Worm (Caenorhabditis elegans) whole organism, young adult: ENCODE data around the gene spat-3.

Source experiments
- C17E4.6 ChIP-seq: fragments of 200-800 bp; sonication (Bioruptor generic); IDR thresholded peaks from 2 replicates; pipeline ENCODE4 v1.3.6; 2022; ENCODE audit warnings: missing genetic modification reagents, missing genetic modification characterization, missing compliant biosample characterization
- F49E8.2 ChIP-seq: sonication (generic microtip); optimal IDR thresholded peaks from 3 replicates; lab custom pipeline; 2017; ENCODE audit warnings: missing genetic modification characterization, mild to moderate bottlenecking, missing compliant biosample characterization, antibody characterized with exemption, moderate library complexity; ENCODE audit not compliant: insufficient read depth
- Y53G8AR.9 ChIP-seq: fragments of 200-800 bp; sonication (Bioruptor generic); conservative IDR thresholded peaks from 2 replicates; pipeline ENCODE4 v1.3.6; 2022; ENCODE audit warnings: missing genetic modification reagents, missing genetic modification characterization, missing compliant biosample characterization
- ama-1 ChIP-seq, 3 experiments: fragments of 150-350 bp in 1 of 3; sonication (generic microtip) in 2 of 3; optimal IDR thresholded peaks; 2 replicates each; lab custom pipeline; 2014 to 2018; ENCODE audit warnings: missing biosample characterization in 2 of 3, missing genetic modification characterization in 2 of 3, missing genetic modification reagents in 2 of 3
- aptf-3 ChIP-seq: fragments of 200-800 bp; sonication (Bioruptor generic); IDR thresholded peaks from 2 replicates; pipeline ENCODE4 v1.3.6; 2022; ENCODE audit warnings: missing genetic modification characterization, missing compliant biosample characterization
- ceh-58 ChIP-seq: fragments of 200-800 bp; sonication (Bioruptor generic); IDR thresholded peaks from 2 replicates; pipeline ENCODE4 v1.3.6; 2022; ENCODE audit warnings: missing genetic modification characterization, missing compliant biosample characterization
- efl-1 ChIP-seq: fragments of 150-350 bp; optimal IDR thresholded peaks from 2 replicates; lab custom pipeline; 2014; ENCODE audit warnings: missing biosample characterization, missing genetic modification reagents, missing genetic modification characterization
- hmg-1.2 ChIP-seq: fragments of 200-800 bp; sonication (Bioruptor generic); IDR thresholded peaks from 2 replicates; pipeline ENCODE4 v1.3.6; 2022; ENCODE audit warnings: missing genetic modification reagents, missing genetic modification characterization, missing compliant biosample characterization
- lin-40 ChIP-seq: sonication (generic microtip); optimal IDR thresholded peaks from 2 replicates; lab custom pipeline; 2016; ENCODE audit warnings: missing genetic modification characterization, mild to moderate bottlenecking, missing compliant biosample characterization, missing genotype, missing genetic modification reagents
- nhr-120 ChIP-seq: fragments of 200-800 bp; sonication (Bioruptor generic); IDR thresholded peaks from 2 replicates; pipeline ENCODE4 v1.3.6; 2022; ENCODE audit warnings: missing genetic modification characterization, missing compliant biosample characterization
- pha-4 ChIP-seq: fragments of 150-350 bp; sonication (generic microtip); optimal IDR thresholded peaks from 2 replicates; lab custom pipeline; 2014; ENCODE audit warnings: missing biosample characterization, missing genetic modification reagents, missing genetic modification characterization
- ztf-18 ChIP-seq: sonication (generic microtip); optimal IDR thresholded peaks from 2 replicates; lab custom pipeline; 2016; ENCODE audit warnings: missing genotype, mild to moderate bottlenecking, missing genetic modification characterization, missing compliant biosample characterization
- ztf-26 ChIP-seq: sonication (generic microtip); optimal IDR thresholded peaks from 2 replicates; lab custom pipeline; 2017; ENCODE audit warnings: missing genetic modification characterization, missing compliant biosample characterization

DNA sequence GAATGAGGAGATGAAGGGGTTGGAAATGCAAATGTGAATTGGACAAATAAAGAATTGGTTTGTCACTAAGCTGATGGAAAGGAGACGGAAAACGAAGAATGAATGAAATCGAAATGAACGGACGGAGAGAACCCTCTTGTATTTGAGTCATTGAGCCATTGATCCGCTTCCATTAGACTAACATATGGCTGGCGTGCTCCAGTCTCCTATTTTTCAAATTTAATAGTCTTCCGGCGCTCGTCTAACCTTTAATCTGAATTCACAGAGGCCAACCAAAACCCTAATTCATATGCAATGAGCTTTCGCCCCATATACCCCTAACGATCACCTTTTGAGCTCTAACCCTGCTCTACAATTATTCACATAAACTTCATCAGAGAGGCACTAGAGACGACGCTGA, 16.3 kb upstream of the spat-3 start, which contains the start of gene C46C11.3:
- TF ChIP-seq ceh-58 (GFP tag; lab: Robert Waterston, UW) (no peak), nhr-120 (GFP tag; lab: Robert Waterston, UW) (no peak), Y53G8AR.9 (no peak), F49E8.2 (no peak), efl-1 (GFP tag; lab: Kevin White, UChicago) (no peak), lin-40 (no peak), aptf-3 (GFP tag; lab: Robert Waterston, UW) (no peak), hmg-1.2 (GFP tag; lab: Robert Waterston, UW) (no peak), pha-4 (tag; lab: Kevin White, UChicago) (no peak), ama-1 (optimal IDR thresholded peaks at IDR 0.05; lab: Kevin White, UChicago) (no peak), ama-1 (GFP tag; optimal IDR thresholded peaks at IDR 0.05; lab: Kevin White, UChicago) (no peak), C17E4.6 (GFP tag; lab: Robert Waterston, UW) (no peak), ztf-18 (no peak), ztf-26 (no peak)
